Worm (Caenorhabditis elegans): ENCODE measurements around the gene fbxb-114.

DNA sequence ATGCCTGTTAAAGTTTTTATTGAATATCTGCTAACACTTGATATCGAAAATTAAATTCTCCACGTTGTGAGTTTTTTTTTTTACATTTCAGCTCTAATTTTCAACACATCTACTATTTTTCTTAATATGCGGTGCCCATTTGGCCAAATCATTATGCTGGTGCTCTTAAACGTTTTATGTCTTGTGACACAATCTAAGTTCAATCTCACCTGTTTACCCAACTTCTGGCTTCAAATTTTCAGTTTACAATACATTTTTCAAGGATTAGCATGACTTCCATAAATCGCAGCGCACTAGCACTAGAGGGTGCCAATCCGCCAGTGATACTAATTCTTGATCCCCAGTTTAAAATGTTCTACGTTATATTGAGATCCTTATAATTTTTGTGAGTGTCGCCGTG is 20.7 kb downstream of the fbxb-114 start:
- TF ChIP-seq ama-1 (optimal IDR thresholded peaks at IDR 0.05) (peak; percentile 33), lin-39 (tag; optimal IDR thresholded peaks at IDR 0.05) (no peak)
